Fruit fly (Drosophila melanogaster) whole organism, embryonic: Measurements from ENCODE around the gene Nepl18.

Experiments used
- Abd-B ChIP-seq: fragments of 200-800 bp; sonication (Bioruptor generic); optimal IDR thresholded peaks from 2 replicates; lab custom pipeline; 2018; ENCODE audit warnings: missing biosample characterization, mild to moderate bottlenecking, missing genetic modification characterization, moderate library complexity
- Atf3 ChIP-seq: fragments of 200-800 bp; sonication (Bioruptor generic); optimal IDR thresholded peaks from 3 replicates; lab custom pipeline; 2016; ENCODE audit warnings: missing biosample characterization, missing genetic modification characterization
- B-H2 ChIP-seq: fragments of 200-800 bp; sonication (Bioruptor generic); optimal IDR thresholded peaks from 2 replicates; lab custom pipeline; 2018; ENCODE audit warnings: missing biosample characterization, mild to moderate bottlenecking, missing genetic modification characterization
- CG10267 ChIP-seq: fragments of 200-800 bp; sonication (Bioruptor generic); optimal IDR thresholded peaks from 2 replicates; lab custom pipeline; 2018; ENCODE audit warnings: missing biosample characterization, mild to moderate bottlenecking, missing genetic modification characterization, moderate library complexity
- CG10543 ChIP-seq: fragments of 200-800 bp; sonication (Bioruptor generic); optimal IDR thresholded peaks from 3 replicates; lab custom pipeline; 2017; ENCODE audit warnings: missing biosample characterization, mild to moderate bottlenecking, missing genetic modification characterization, moderate library complexity
- CG10654 ChIP-seq: fragments of 200-800 bp; sonication (Bioruptor generic); optimal IDR thresholded peaks from 2 replicates; lab custom pipeline; 2016; ENCODE audit warnings: missing biosample characterization, missing genetic modification characterization
- CG12391 ChIP-seq: fragments of 200-800 bp; sonication (Bioruptor generic); optimal IDR thresholded peaks from 3 replicates; lab custom pipeline; 2018; ENCODE audit warnings: missing biosample characterization, mild to moderate bottlenecking, missing genetic modification characterization, moderate library complexity
- CG13287 ChIP-seq: fragments of 200-800 bp; sonication (Bioruptor generic); IDR thresholded peaks from 2 replicates; pipeline ENCODE4 v1.3.6; 2022; ENCODE audit warnings: missing biosample characterization, missing genetic modification characterization; ENCODE audit not compliant: partially characterized antibody
- CG1602 ChIP-seq: fragments of 200-800 bp; sonication (Bioruptor generic); optimal IDR thresholded peaks from 3 replicates; lab custom pipeline; 2016; ENCODE audit warnings: missing biosample characterization, missing genetic modification characterization
- CG17912 ChIP-seq: fragments of 200-800 bp; sonication (Bioruptor generic); optimal IDR thresholded peaks from 2 replicates; lab custom pipeline; 2018; ENCODE audit warnings: missing biosample characterization, mild to moderate bottlenecking, missing genetic modification characterization
- CG18262 ChIP-seq: fragments of 200-800 bp; optimal IDR thresholded peaks from 3 replicates; lab custom pipeline; 2019; ENCODE audit warnings: missing biosample characterization, mild to moderate bottlenecking, missing genetic modification characterization, moderate library complexity
- CG2875 ChIP-seq: fragments of 200-800 bp; sonication (Bioruptor generic); optimal IDR thresholded peaks from 2 replicates; lab custom pipeline; 2017; ENCODE audit warnings: missing biosample characterization, mild to moderate bottlenecking, missing genetic modification characterization, missing genetic modification reagents
- CG3065 ChIP-seq: fragments of 200-800 bp; sonication (Bioruptor generic); optimal IDR thresholded peaks from 2 replicates; lab custom pipeline; 2016; ENCODE audit warnings: missing biosample characterization, missing genetic modification characterization
- CG3995 ChIP-seq: fragments of 200-800 bp; sonication (Bioruptor generic); optimal IDR thresholded peaks from 3 replicates; lab custom pipeline; 2016; ENCODE audit warnings: missing biosample characterization, missing genetic modification characterization
- CG4360 ChIP-seq: fragments of 200-800 bp; sonication (Bioruptor generic); IDR thresholded peaks from 2 replicates; pipeline ENCODE4 v1.3.6; 2022; ENCODE audit warnings: missing biosample characterization, missing genetic modification characterization
- CG4404 ChIP-seq: fragments of 200-800 bp; sonication (Bioruptor generic); IDR thresholded peaks from 2 replicates; pipeline ENCODE4 v1.3.6; 2022; ENCODE audit warnings: missing biosample characterization, missing genetic modification characterization
- CG4617 ChIP-seq: fragments of 200-800 bp; sonication (Bioruptor generic); optimal IDR thresholded peaks from 3 replicates; lab custom pipeline; 2016; ENCODE audit warnings: missing biosample characterization, missing genetic modification characterization, borderline replicate concordance
- CG7357 ChIP-seq: fragments of 200-800 bp; sonication (Bioruptor generic); IDR thresholded peaks from 3 replicates; pipeline ENCODE4 v1.3.6; 2022; ENCODE audit warnings: missing biosample characterization, missing genetic modification characterization
- CG7987 ChIP-seq: fragments of 200-800 bp; sonication (Bioruptor generic); optimal IDR thresholded peaks from 2 replicates; lab custom pipeline; 2018; ENCODE audit warnings: missing biosample characterization, mild to moderate bottlenecking, missing genetic modification characterization, moderate library complexity
- CG8765 ChIP-seq: fragments of 200-800 bp; sonication (Bioruptor generic); IDR thresholded peaks from 2 replicates; pipeline ENCODE4 v1.3.6; 2022; ENCODE audit warnings: missing biosample characterization, missing genetic modification characterization
- Dbx ChIP-seq: fragments of 200-800 bp; sonication (Bioruptor generic); IDR thresholded peaks from 3 replicates; pipeline ENCODE4 v1.3.6; 2022; ENCODE audit warnings: missing biosample characterization, missing genetic modification characterization
- E2f1 ChIP-seq: fragments of 200-800 bp; sonication (Bioruptor generic); IDR thresholded peaks from 2 replicates; pipeline ENCODE4 v1.3.6; 2022; ENCODE audit warnings: missing biosample characterization, missing genetic modification characterization
- Elba2 ChIP-seq: fragments of 200-800 bp; sonication (Bioruptor generic); optimal IDR thresholded peaks from 3 replicates; lab custom pipeline; 2016; ENCODE audit warnings: missing biosample characterization, missing genetic modification characterization
- Ets97D ChIP-seq: fragments of 200-800 bp; sonication (Bioruptor generic); optimal IDR thresholded peaks from 3 replicates; lab custom pipeline; 2016; ENCODE audit warnings: missing biosample characterization, missing genetic modification characterization
- H2.0 ChIP-seq: fragments of 200-800 bp; sonication (Bioruptor generic); IDR thresholded peaks from 2 replicates; pipeline ENCODE4 v1.3.6; 2022; ENCODE audit warnings: missing biosample characterization, missing genetic modification characterization
- HHEX ChIP-seq: fragments of 200-800 bp; sonication (Bioruptor generic); optimal IDR thresholded peaks from 3 replicates; lab custom pipeline; 2017; ENCODE audit warnings: missing biosample characterization, mild to moderate bottlenecking, missing genetic modification characterization, missing genetic modification reagents
- Hey ChIP-seq: fragments of 200-800 bp; sonication (Bioruptor generic); optimal IDR thresholded peaks from 3 replicates; lab custom pipeline; 2018; ENCODE audit warnings: missing biosample characterization, mild to moderate bottlenecking, missing genetic modification characterization
- Hr3 ChIP-seq: fragments of 200-800 bp; sonication (Bioruptor generic); optimal IDR thresholded peaks from 3 replicates; lab custom pipeline; 2016; ENCODE audit warnings: missing biosample characterization, missing genetic modification characterization
- Lhr ChIP-seq: fragments of 200-800 bp; sonication (Bioruptor generic); optimal IDR thresholded peaks from 3 replicates; lab custom pipeline; 2017; ENCODE audit warnings: mild to moderate bottlenecking, missing biosample characterization, missing genetic modification reagents, missing genetic modification characterization
- Sry-δ ChIP-seq: fragments of 200-800 bp; sonication (Bioruptor generic); optimal IDR thresholded peaks from 2 replicates; lab custom pipeline; 2016; ENCODE audit warnings: missing biosample characterization, missing genetic modification characterization
- TFAM ChIP-seq: fragments of 200-800 bp; sonication (Bioruptor generic); optimal IDR thresholded peaks from 2 replicates; lab custom pipeline; 2017; ENCODE audit warnings: missing biosample characterization, missing genetic modification characterization, inconsistent platforms
- ato ChIP-seq: fragments of 200-800 bp; sonication (Bioruptor generic); IDR thresholded peaks from 2 replicates; pipeline ENCODE4 v1.3.6; 2022; ENCODE audit warnings: missing biosample characterization, missing genetic modification characterization; ENCODE audit not compliant: partially characterized antibody
- cad ChIP-seq: fragments of >200 bp; optimal IDR thresholded peaks from 2 replicates; lab custom pipeline; 2017; ENCODE audit warnings: missing biosample characterization, missing genetic modification characterization
- dati ChIP-seq: fragments of 200-800 bp; sonication (Bioruptor generic); IDR thresholded peaks from 2 replicates; pipeline ENCODE4 v1.3.6; 2022; ENCODE audit warnings: missing biosample characterization, missing genetic modification characterization
- dmrt99B ChIP-seq: fragments of 200-800 bp; sonication (Bioruptor generic); optimal IDR thresholded peaks from 2 replicates; lab custom pipeline; 2018; ENCODE audit warnings: missing biosample characterization, mild to moderate bottlenecking, missing genetic modification characterization, moderate library complexity
- dpn ChIP-seq, 2 experiments: fragments of 200-800 bp; sonication (Bioruptor generic); optimal IDR thresholded peaks; 3 replicates each; lab custom pipeline; 2016; ENCODE audit warnings: missing biosample characterization in 2 of 2, missing genetic modification characterization in 2 of 2
- fu2 ChIP-seq: fragments of 200-800 bp; sonication (Bioruptor generic); optimal IDR thresholded peaks from 2 replicates; lab custom pipeline; 2016; ENCODE audit warnings: missing biosample characterization, missing genetic modification characterization
- gem ChIP-seq: fragments of 200-800 bp; sonication (Bioruptor generic); optimal IDR thresholded peaks from 2 replicates; lab custom pipeline; 2019; ENCODE audit warnings: missing biosample characterization, mild to moderate bottlenecking, missing genetic modification characterization, moderate library complexity
- gfzf ChIP-seq: fragments of 200-800 bp; sonication (Bioruptor generic); optimal IDR thresholded peaks from 2 replicates; lab custom pipeline; 2016; ENCODE audit warnings: missing biosample characterization, mild to moderate bottlenecking, missing genetic modification characterization, moderate library complexity
- grau ChIP-seq: fragments of 200-800 bp; optimal IDR thresholded peaks from 3 replicates; lab custom pipeline; 2019; ENCODE audit warnings: missing biosample characterization, mild to moderate bottlenecking, missing genetic modification characterization, moderate library complexity
- gsb-n ChIP-seq: fragments of 200-800 bp; sonication (Bioruptor generic); optimal IDR thresholded peaks from 3 replicates; lab custom pipeline; 2018; ENCODE audit warnings: missing biosample characterization, mild to moderate bottlenecking, missing genetic modification characterization
- h ChIP-seq: fragments of >200 bp; optimal IDR thresholded peaks from 2 replicates; lab custom pipeline; 2017
- knrl ChIP-seq: fragments of 200-800 bp; sonication (Bioruptor generic); IDR thresholded peaks from 3 replicates; pipeline ENCODE4 v1.3.6; 2022; ENCODE audit warnings: missing biosample characterization, missing genetic modification characterization; ENCODE audit not compliant: partially characterized antibody
- nmo ChIP-seq: fragments of 200-800 bp; sonication (Bioruptor generic); optimal IDR thresholded peaks from 2 replicates; lab custom pipeline; 2018; ENCODE audit warnings: missing biosample characterization, mild to moderate bottlenecking, missing genetic modification characterization, moderate library complexity
- pnt ChIP-seq: fragments of 200-800 bp; sonication (Bioruptor generic); optimal IDR thresholded peaks from 3 replicates; lab custom pipeline; 2016; ENCODE audit warnings: missing biosample characterization, missing genetic modification characterization
- salm ChIP-seq: fragments of 200-800 bp; sonication (Bioruptor generic); optimal IDR thresholded peaks from 2 replicates; lab custom pipeline; 2018; ENCODE audit warnings: missing biosample characterization, mild to moderate bottlenecking, missing genetic modification characterization
- sim ChIP-seq: fragments of 200-800 bp; sonication (Bioruptor generic); IDR thresholded peaks from 2 replicates; pipeline ENCODE4 v1.3.6; 2022; ENCODE audit warnings: missing biosample characterization, missing genetic modification characterization
- sob ChIP-seq: fragments of 200-800 bp; sonication (Bioruptor generic); IDR thresholded peaks from 2 replicates; pipeline ENCODE4 v1.3.6; 2022; ENCODE audit warnings: missing biosample characterization, missing genetic modification characterization
- tna ChIP-seq: fragments of 200-800 bp; sonication (Bioruptor generic); IDR thresholded peaks from 2 replicates; pipeline ENCODE4 v1.3.6; 2022; ENCODE audit warnings: missing biosample characterization, missing genetic modification characterization; ENCODE audit not compliant: partially characterized antibody
- twi ChIP-seq: fragments of 200-800 bp; optimal IDR thresholded peaks from 2 replicates; lab custom pipeline; 2019; ENCODE audit warnings: missing biosample characterization, mild to moderate bottlenecking, missing genetic modification characterization, moderate library complexity

Nepl18 gene

dm6 chr3R:28904816-28905435 lies 29.5 kb downstream of the Nepl18 start (continued):
- no peak for TF ChIP-seq TFAM (GFP tag; lab: Kevin White, UChicago)
- peak; percentile 16 for TF ChIP-seq CG3065 (GFP tag; lab: Kevin White, UChicago)
- TF ChIP-seq CG10543 (GFP tag; lab: Kevin White, UChicago): peak; percentile 59
- TF ChIP-seq E2f1: peak; percentile 81
- no peak for TF ChIP-seq CG4360
- peak; percentile 62 for TF ChIP-seq Abd-B (GFP tag; lab: Kevin White, UChicago)
- TF ChIP-seq CG4617 (GFP tag; lab: Kevin White, UChicago): peak; percentile 48
- TF ChIP-seq dpn (GFP tag; optimal IDR thresholded peaks at IDR 0.05; lab: Kevin White, UChicago): peak; percentile 84 to 88
- TF ChIP-seq CG10267: peak; percentile 8
- peak; percentile 23 for TF ChIP-seq Sry-δ (GFP tag; lab: Kevin White, UChicago)
- TF ChIP-seq salm (tag; lab: Kevin White, UChicago): peak; percentile 33
- peak; percentile 65 for TF ChIP-seq Hr3 (GFP tag; lab: Kevin White, UChicago)
- peak; percentile 25 for TF ChIP-seq gsb-n (tag; lab: Kevin White, UChicago)
- peak; percentile 31 for TF ChIP-seq CG10654
- TF ChIP-seq Ets97D (GFP tag; lab: Kevin White, UChicago): peak; percentile 32
- TF ChIP-seq gem (tag; lab: Kevin White, UChicago): peak; percentile 83
- peak; percentile 73 for TF ChIP-seq nmo (GFP tag; lab: Kevin White, UChicago)
- TF ChIP-seq CG18262 (tag; lab: Kevin White, UChicago): peak; percentile 61
- peak; percentile 66 for TF ChIP-seq dati (GFP tag; lab: Robert Waterston, UW)
- TF ChIP-seq CG2875 (GFP tag; lab: Kevin White, UChicago): peak; percentile 30
- TF ChIP-seq cad (GFP tag; lab: Kevin White, UChicago): no peak
- peak; percentile 41 for TF ChIP-seq CG1602
- TF ChIP-seq Elba2 (GFP tag; lab: Kevin White, UChicago): no peak
- TF ChIP-seq CG17912 (GFP tag; lab: Kevin White, UChicago): no peak
- no peak for TF ChIP-seq h (lab: Kevin White, UChicago)
- no peak for TF ChIP-seq CG7987 (GFP tag; lab: Kevin White, UChicago)
- no peak for TF ChIP-seq ato
- peak; percentile 96 for TF ChIP-seq grau (tag; lab: Kevin White, UChicago)
- TF ChIP-seq tna (GFP tag; lab: Robert Waterston, UW): no peak
- TF ChIP-seq B-H2 (GFP tag; lab: Kevin White, UChicago): peak; percentile 64
- peak; percentile 56 for TF ChIP-seq HHEX (GFP tag; lab: Kevin White, UChicago)
- peak; percentile 84 for TF ChIP-seq Dbx (GFP tag; lab: Robert Waterston, UW)
- no peak for TF ChIP-seq gfzf (GFP tag; lab: Kevin White, UChicago)
- peak; percentile 53 for TF ChIP-seq pnt (GFP tag; lab: Kevin White, UChicago)
- peak; percentile 74 for TF ChIP-seq CG7357 (GFP tag; lab: Robert Waterston, UW)
- TF ChIP-seq H2.0 (GFP tag; lab: Robert Waterston, UW): peak; percentile 83
- peak; percentile 84 for TF ChIP-seq sob (GFP tag; lab: Robert Waterston, UW)
- TF ChIP-seq CG13287 (GFP tag; lab: Robert Waterston, UW): no peak
- TF ChIP-seq CG8765 (GFP tag; lab: Robert Waterston, UW): peak; percentile 41; the same call in 1 of the 2 replicates
- peak; percentile 60 for TF ChIP-seq CG4404 (GFP tag; lab: Robert Waterston, UW)
- peak; percentile 43 for TF ChIP-seq twi (tag; lab: Kevin White, UChicago)
- no peak for TF ChIP-seq Lhr
- no peak for TF ChIP-seq Hey (tag; lab: Kevin White, UChicago)
- TF ChIP-seq dmrt99B (tag; lab: Kevin White, UChicago): peak; percentile 71
- TF ChIP-seq Atf3 (GFP tag; lab: Kevin White, UChicago): peak; percentile 66
- TF ChIP-seq fu2 (GFP tag; lab: Kevin White, UChicago): peak; percentile 66
- TF ChIP-seq CG12391 (tag; lab: Kevin White, UChicago): peak; percentile 68
- TF ChIP-seq CG3995: no peak
- no peak for TF ChIP-seq knrl (GFP tag; lab: Robert Waterston, UW)
- TF ChIP-seq sim (GFP tag; lab: Robert Waterston, UW): 0 out of 2 replicates have a peak, but pooled peaks have one; percentile 20
